Worm (Caenorhabditis elegans) whole organism, young adult: ENCODE data around the gene nlp-16.

ENCODE experiments used
- B0035.1 ChIP-seq: sonication (generic microtip); optimal IDR thresholded peaks from 2 replicates; lab custom pipeline; 2016; ENCODE audit warnings: missing genetic modification characterization, mild to moderate bottlenecking, missing compliant biosample characterization, missing genotype, missing genetic modification reagents
- B0261.1 ChIP-seq: sonication (generic microtip); optimal IDR thresholded peaks from 2 replicates; lab custom pipeline; 2016; ENCODE audit warnings: mild to moderate bottlenecking, missing genetic modification characterization, moderate library complexity, missing compliant biosample characterization
- F39B2.1 ChIP-seq: fragments of 200-800 bp; sonication (Bioruptor generic); IDR thresholded peaks from 2 replicates; pipeline ENCODE4 v1.3.6; 2022; ENCODE audit warnings: missing genetic modification reagents, missing genetic modification characterization, missing compliant biosample characterization
- Y53F4B.3 ChIP-seq: fragments of 200-800 bp; sonication (Bioruptor generic); IDR thresholded peaks from 2 replicates; pipeline ENCODE4 v1.3.6; 2022; ENCODE audit warnings: missing genetic modification reagents, missing genetic modification characterization, missing compliant biosample characterization
- Y56A3A.18 ChIP-seq: fragments of 200-800 bp; sonication (Bioruptor generic); IDR thresholded peaks from 2 replicates; pipeline ENCODE4 v1.3.6; 2022; ENCODE audit warnings: missing genetic modification reagents, missing genetic modification characterization, missing compliant biosample characterization
- Y67H2A.10 ChIP-seq: fragments of 200-800 bp; sonication (Bioruptor generic); conservative IDR thresholded peaks from 2 replicates; pipeline ENCODE4 v1.3.6; 2022; ENCODE audit warnings: missing genetic modification reagents, missing genetic modification characterization, missing compliant biosample characterization
- ZK185.1 ChIP-seq: sonication (generic microtip); optimal IDR thresholded peaks from 2 replicates; lab custom pipeline; 2016; ENCODE audit warnings: mild to moderate bottlenecking, missing genetic modification characterization, missing compliant biosample characterization; ENCODE audit not compliant: poor library complexity, severe bottlenecking
- bed-2 ChIP-seq: fragments of 200-800 bp; sonication (Bioruptor generic); IDR thresholded peaks from 2 replicates; pipeline ENCODE4 v1.3.6; 2022; ENCODE audit warnings: missing genetic modification reagents, missing genetic modification characterization, missing compliant biosample characterization
- ceh-100 ChIP-seq: fragments of 200-800 bp; sonication (Bioruptor generic); IDR thresholded peaks from 2 replicates; pipeline ENCODE4 v1.3.6; 2022; ENCODE audit warnings: missing genetic modification reagents, missing genetic modification characterization, missing compliant biosample characterization
- ceh-58 ChIP-seq: fragments of 200-800 bp; sonication (Bioruptor generic); IDR thresholded peaks from 2 replicates; pipeline ENCODE4 v1.3.6; 2022; ENCODE audit warnings: missing genetic modification characterization, missing compliant biosample characterization
- dpff-1 ChIP-seq: sonication (generic microtip); optimal IDR thresholded peaks from 2 replicates; lab custom pipeline; 2017; ENCODE audit warnings: mild to moderate bottlenecking, missing genetic modification characterization, missing compliant biosample characterization
- egl-18 ChIP-seq: fragments of 200-800 bp; sonication (Bioruptor generic); IDR thresholded peaks from 2 replicates; pipeline ENCODE4 v1.3.6; 2022; ENCODE audit warnings: missing genetic modification reagents, missing genetic modification characterization, missing compliant biosample characterization
- egrh-3 ChIP-seq: fragments of 200-800 bp; sonication (Bioruptor generic); IDR thresholded peaks from 2 replicates; pipeline ENCODE4 v1.3.6; 2022; ENCODE audit warnings: missing genetic modification reagents, missing genetic modification characterization, missing compliant biosample characterization
- ets-4 ChIP-seq: fragments of 200-800 bp; sonication (Bioruptor generic); optimal IDR thresholded peaks from 2 replicates; lab custom pipeline; 2018; ENCODE audit warnings: mild to moderate bottlenecking, missing genetic modification characterization, missing compliant biosample characterization
- him-1 ChIP-seq: sonication (generic microtip); optimal IDR thresholded peaks from 2 replicates; lab custom pipeline; 2016; ENCODE audit warnings: missing genotype, missing genetic modification reagents, missing genetic modification characterization, missing compliant biosample characterization
- hlh-12 ChIP-seq: sonication (generic microtip); optimal IDR thresholded peaks from 2 replicates; lab custom pipeline; 2016; ENCODE audit warnings: missing genetic modification characterization, missing compliant biosample characterization
- hmg-20 ChIP-seq: fragments of 200-800 bp; sonication (Bioruptor generic); IDR thresholded peaks from 2 replicates; pipeline ENCODE4 v1.3.6; 2022; ENCODE audit warnings: missing genetic modification reagents, missing genetic modification characterization, missing compliant biosample characterization
- hsf-1 ChIP-seq: fragments of 200-800 bp; sonication (Bioruptor generic); IDR thresholded peaks from 2 replicates; pipeline ENCODE4 v1.3.6; 2022; ENCODE audit warnings: missing genetic modification reagents, missing genetic modification characterization, missing compliant biosample characterization
- lag-1 ChIP-seq: fragments of 200-800 bp; sonication (Bioruptor generic); IDR thresholded peaks from 2 replicates; pipeline ENCODE4 v1.3.6; 2022; ENCODE audit warnings: missing genetic modification reagents, missing genetic modification characterization, missing compliant biosample characterization
- let-526 ChIP-seq: fragments of 200-800 bp; sonication (Bioruptor generic); IDR thresholded peaks from 2 replicates; pipeline ENCODE4 v1.3.6; 2022; ENCODE audit warnings: missing genetic modification reagents, missing genetic modification characterization, missing compliant biosample characterization
- lin-40 ChIP-seq: sonication (generic microtip); optimal IDR thresholded peaks from 2 replicates; lab custom pipeline; 2016; ENCODE audit warnings: missing genetic modification characterization, mild to moderate bottlenecking, missing compliant biosample characterization, missing genotype, missing genetic modification reagents
- lir-1 ChIP-seq: fragments of 200-800 bp; sonication (Bioruptor generic); conservative IDR thresholded peaks from 2 replicates; pipeline ENCODE4 v1.3.6; 2022; ENCODE audit warnings: missing genetic modification reagents, missing genetic modification characterization, missing compliant biosample characterization
- lsl-1 ChIP-seq: fragments of 200-800 bp; sonication (Bioruptor generic); optimal IDR thresholded peaks from 2 replicates; lab custom pipeline; 2018; ENCODE audit warnings: mild to moderate bottlenecking, missing genetic modification characterization, moderate library complexity, missing compliant biosample characterization
- madf-10 ChIP-seq: sonication (generic microtip); optimal IDR thresholded peaks from 2 replicates; lab custom pipeline; 2016; ENCODE audit warnings: mild to moderate bottlenecking, missing genetic modification characterization, missing compliant biosample characterization
- madf-8 ChIP-seq: fragments of 200-800 bp; sonication (Bioruptor generic); conservative IDR thresholded peaks from 2 replicates; pipeline ENCODE4 v1.3.6; 2022; ENCODE audit warnings: missing genetic modification reagents, missing genetic modification characterization, missing compliant biosample characterization
- nhr-27 ChIP-seq: fragments of 200-800 bp; sonication (Bioruptor generic); optimal IDR thresholded peaks from 2 replicates; lab custom pipeline; 2018; ENCODE audit warnings: mild to moderate bottlenecking, missing genetic modification characterization, moderate library complexity, missing compliant biosample characterization
- nhr-80 ChIP-seq: sonication (generic microtip); optimal IDR thresholded peaks from 2 replicates; lab custom pipeline; 2016; ENCODE audit warnings: missing genetic modification characterization, missing compliant biosample characterization
- repo-1 ChIP-seq: sonication (generic microtip); optimal IDR thresholded peaks from 2 replicates; lab custom pipeline; 2017; ENCODE audit warnings: mild to moderate bottlenecking, missing genetic modification characterization, missing compliant biosample characterization
- snpc-3.4 ChIP-seq: sonication (generic microtip); optimal IDR thresholded peaks from 2 replicates; lab custom pipeline; 2017; ENCODE audit warnings: missing genetic modification characterization, mild to moderate bottlenecking, missing compliant biosample characterization, antibody characterized with exemption, moderate library complexity, missing genotype, missing genetic modification reagents
- snpc-4 ChIP-seq, 5 experiments: fragments of 150-350 bp in 1 of 5; sonication (generic microtip) in 4 of 5; optimal IDR thresholded peaks; 2 replicates each; lab custom pipeline; 2014 to 2018; ENCODE audit warnings: missing genetic modification characterization in 5 of 5, missing biosample characterization in 3 of 5, antibody characterized with exemption in 2 of 5, mild to moderate bottlenecking in 2 of 5, missing compliant biosample characterization in 2 of 5, missing genotype in 2 of 5, moderate library complexity in 2 of 5, missing genetic modification reagents in 1 of 5
- tlf-1 ChIP-seq: fragments of 200-800 bp; sonication (Bioruptor generic); optimal IDR thresholded peaks from 2 replicates; lab custom pipeline; 2018; ENCODE audit warnings: mild to moderate bottlenecking, missing genetic modification characterization, missing compliant biosample characterization
- ztf-22 ChIP-seq: fragments of 200-800 bp; sonication (Bioruptor generic); optimal IDR thresholded peaks from 2 replicates; lab custom pipeline; 2018; ENCODE audit warnings: mild to moderate bottlenecking, missing genetic modification characterization, moderate library complexity, missing compliant biosample characterization
- ztf-26 ChIP-seq: sonication (generic microtip); optimal IDR thresholded peaks from 2 replicates; lab custom pipeline; 2017; ENCODE audit warnings: missing genetic modification characterization, missing compliant biosample characterization

The nlp-16 gene

DNA sequence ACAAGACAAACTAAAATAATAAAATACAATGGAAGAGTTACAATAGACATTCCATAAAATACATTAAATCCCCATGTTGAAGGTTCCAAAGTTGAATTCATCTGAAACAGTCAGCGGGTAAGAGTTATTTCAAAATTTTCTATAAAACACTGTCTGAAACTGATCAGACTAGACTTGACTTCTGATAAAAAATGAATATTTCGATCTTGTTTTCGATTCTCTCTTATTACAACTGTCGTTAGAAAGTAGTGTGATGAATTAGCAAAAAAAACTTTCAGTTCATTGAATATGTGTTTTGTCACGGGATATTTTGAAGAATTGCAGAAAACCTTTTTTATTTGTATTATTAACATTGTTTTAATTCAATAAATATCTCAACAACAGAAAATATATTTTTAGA lies 42.1 kb upstream of the nlp-16 start, which contains the start of gene srv-26:
srv-26 (minus strand) TSS at position 101 of the 400 bp plus-strand sequence.
- TF ChIP-seq snpc-4 (GFP tag; optimal IDR thresholded peaks at IDR 0.05; lab: Kevin White, UChicago), result no peak
- TF ChIP-seq snpc-4 (tag; optimal IDR thresholded peaks at IDR 0.05; lab: Kevin White, UChicago), result no peak
- TF ChIP-seq madf-10 (tag; lab: Kevin White, UChicago), result no peak
- TF ChIP-seq tlf-1, result no peak
- TF ChIP-seq B0261.1 (tag; lab: Kevin White, UChicago), result no peak
- TF ChIP-seq nhr-27, result no peak
- TF ChIP-seq lag-1, result no peak
- TF ChIP-seq let-526, result no peak
- no peak for TF ChIP-seq nhr-80 (tag; lab: Kevin White, UChicago)
- TF ChIP-seq lsl-1 (GFP tag; lab: Kevin White, UChicago), result no peak
- TF ChIP-seq Y53F4B.3 (GFP tag; lab: Robert Waterston, UW), result no peak
- TF ChIP-seq, all 124 proteins: peak for 0

DNA sequence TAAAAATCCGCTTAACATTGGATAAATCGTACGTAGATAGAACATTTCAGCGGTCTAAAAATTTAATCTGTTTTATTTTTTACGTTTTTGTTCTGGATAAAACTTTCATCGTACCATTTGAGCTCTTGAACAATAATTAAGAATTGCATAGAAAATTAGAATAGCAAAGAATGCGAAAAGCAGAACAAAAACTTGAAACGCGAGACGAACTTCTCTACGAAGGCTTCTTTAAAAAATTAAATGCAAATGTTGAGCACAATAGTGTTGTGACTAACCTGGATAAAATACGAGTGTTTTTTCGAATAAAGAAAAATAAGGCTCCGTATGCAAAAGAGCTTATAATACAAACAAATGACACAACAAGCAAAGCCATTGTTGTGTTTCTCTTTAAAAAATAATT lies 39.9 kb upstream of the nlp-16 start:
- TF ChIP-seq egl-18 (GFP tag; lab: Robert Waterston, UW) (no peak), egrh-3 (GFP tag; lab: Robert Waterston, UW) (no peak), ztf-26 (tag; lab: Kevin White, UChicago) (no peak), Y53F4B.3 (GFP tag; lab: Robert Waterston, UW) (no peak), hlh-12 (tag; lab: Kevin White, UChicago) (no peak)

DNA sequence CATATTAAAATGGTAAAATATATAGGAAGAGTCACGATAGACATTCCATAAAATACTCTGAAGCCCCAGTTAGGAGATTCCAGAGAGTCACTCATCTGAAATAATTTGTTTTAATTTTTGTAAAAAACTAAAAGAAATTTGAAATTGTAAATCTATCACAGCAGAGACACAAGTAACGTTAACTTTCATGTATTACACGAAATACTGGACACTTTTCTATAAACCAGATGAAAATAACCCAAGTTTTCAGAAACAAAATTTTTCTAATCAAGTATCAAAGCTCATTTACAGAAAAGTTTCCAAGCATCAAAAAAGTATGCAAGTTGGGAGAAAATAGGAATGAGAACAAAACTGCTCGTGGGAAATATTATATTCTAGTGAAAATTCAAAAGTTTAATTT lies 38.6 kb upstream of the nlp-16 start, which contains the start of gene srv-27:
srv-27 (minus strand) TSS at position 101 of the 400 bp plus-strand sequence.
- no peak for TF ChIP-seq nhr-80 (tag; lab: Kevin White, UChicago)
- no peak for TF ChIP-seq B0035.1 (tag; lab: Kevin White, UChicago)
- TF ChIP-seq ZK185.1 (tag; lab: Kevin White, UChicago), result no peak
- TF ChIP-seq ceh-58 (GFP tag; lab: Robert Waterston, UW), result no peak
- no peak for TF ChIP-seq Y67H2A.10 (GFP tag; lab: Robert Waterston, UW)

DNA sequence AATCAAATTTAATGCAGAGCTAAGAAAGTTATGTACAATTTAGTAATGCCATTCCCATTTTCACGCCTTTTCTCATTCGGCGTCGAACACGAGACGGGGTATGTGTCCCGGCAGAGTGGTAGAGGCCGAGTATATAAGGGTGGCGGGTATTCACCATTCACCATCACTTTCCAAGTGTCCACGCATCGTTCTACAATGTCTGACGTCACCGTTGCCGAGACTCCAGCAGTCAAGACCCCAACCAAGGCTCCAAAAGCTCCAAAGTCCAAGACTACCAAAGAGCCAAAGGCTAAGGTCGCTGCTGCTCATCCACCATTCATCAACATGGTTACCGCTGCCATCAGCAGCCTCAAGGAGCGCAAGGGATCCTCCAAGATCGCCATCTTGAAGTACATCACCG lies 34.4 kb upstream of the nlp-16 start, which contains the start of gene hil-2:
hil-2 (plus strand) TSS at position 160 of the 400 bp plus-strand sequence.
- no peak for TF ChIP-seq snpc-4 (GFP tag; optimal IDR thresholded peaks at IDR 0.05; lab: Kevin White, UChicago)
- TF ChIP-seq snpc-4 (tag; optimal IDR thresholded peaks at IDR 0.05; lab: Kevin White, UChicago), result peak in 2 of 4 experiments; percentile 59 to 60
- no peak for TF ChIP-seq bed-2 (GFP tag; lab: Robert Waterston, UW)
- peak; percentile 97 for TF ChIP-seq F39B2.1 (GFP tag; lab: Robert Waterston, UW)

DNA sequence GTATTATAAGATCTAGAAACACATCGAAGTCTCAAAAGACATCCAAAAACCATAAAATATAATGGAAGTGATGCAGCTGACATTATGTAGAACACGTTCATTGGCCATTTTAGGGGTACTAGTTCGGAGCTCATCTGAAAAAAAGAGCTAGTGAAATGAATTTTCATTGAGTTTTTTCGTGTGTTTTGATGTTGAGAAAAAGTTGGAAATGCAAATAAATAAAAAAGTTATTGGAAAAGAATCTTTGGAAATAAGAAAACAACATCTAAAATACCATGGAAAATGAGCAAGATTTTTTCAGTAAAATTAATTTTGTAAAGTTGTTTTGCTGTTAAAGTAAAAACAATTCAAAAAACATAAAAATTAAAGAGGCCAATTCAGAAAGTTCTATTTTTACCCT lies 31.1 kb upstream of the nlp-16 start, which contains the start of gene srv-24:
srv-24 (minus strand) TSS at position 101 of the 400 bp plus-strand sequence.
- TF ChIP-seq ceh-100 (GFP tag; lab: Robert Waterston, UW) (no peak), dpff-1 (tag; lab: Kevin White, UChicago) (no peak)

- TF ChIP-seq hmg-20 (no peak), repo-1 (tag; lab: Kevin White, UChicago) (no peak), ets-4 (no peak), let-526 (no peak), nhr-27 (no peak), ceh-100 (GFP tag; lab: Robert Waterston, UW) (no peak), him-1 (tag; lab: Kevin White, UChicago) (no peak)
Observed at ce11 chrIV:6284277-6284676, 24.6 kb upstream of the nlp-16 start, which contains the start of gene ops-1. Gene ops-1 (minus strand): TSS chrIV:6284377.

ce11 chrIV:6282143-6282542 lies 22.5 kb upstream of the nlp-16 start, which contains the start of gene srv-32:
Gene srv-32 (minus strand): TSS chrIV:6282243.
- TF ChIP-seq F39B2.1 (GFP tag; lab: Robert Waterston, UW), result no peak
- no peak for TF ChIP-seq snpc-3.4
- TF ChIP-seq hsf-1 (GFP tag; lab: Robert Waterston, UW), result no peak
- TF ChIP-seq lir-1 (GFP tag; lab: Robert Waterston, UW), result no peak
- no peak for TF ChIP-seq madf-8 (GFP tag; lab: Robert Waterston, UW)
- no peak for TF ChIP-seq lin-40 (tag; lab: Kevin White, UChicago)
- no peak for TF ChIP-seq hlh-12 (tag; lab: Kevin White, UChicago)
- TF ChIP-seq ztf-22 (GFP tag; lab: Kevin White, UChicago), result no peak
- TF ChIP-seq Y56A3A.18 (GFP tag; lab: Robert Waterston, UW), result no peak
- TF ChIP-seq, all 124 proteins: peak for 0
